Worm (Caenorhabditis elegans) whole organism, early embryonic: ENCODE data around the gene F20D6.5.

Experiments used
- B0310.2 ChIP-seq: sonication (generic microtip); optimal IDR thresholded peaks from 2 replicates; lab custom pipeline; 2016; ENCODE audit warnings: mild to moderate bottlenecking, missing genetic modification characterization, missing compliant biosample characterization
- ama-1 ChIP-seq: fragments of 150-350 bp; optimal IDR thresholded peaks from 2 replicates; lab custom pipeline; 2014
- ceh-13 ChIP-seq: fragments of 200-800 bp; sonication (Bioruptor generic); optimal IDR thresholded peaks from 2 replicates; lab custom pipeline; 2018; ENCODE audit warnings: mild to moderate bottlenecking, missing genetic modification characterization, missing compliant biosample characterization
- ceh-36 ChIP-seq: sonication (generic microtip); optimal IDR thresholded peaks from 2 replicates; lab custom pipeline; 2016; ENCODE audit warnings: missing genetic modification characterization, inconsistent platforms, missing compliant biosample characterization
- ets-7 ChIP-seq: sonication (generic microtip); optimal IDR thresholded peaks from 2 replicates; lab custom pipeline; 2016; ENCODE audit warnings: missing genotype, missing genetic modification characterization, missing compliant biosample characterization
- hnd-1 ChIP-seq: sonication (generic microtip); optimal IDR thresholded peaks from 2 replicates; lab custom pipeline; 2016; ENCODE audit warnings: missing genetic modification characterization, missing compliant biosample characterization
- tbx-37 ChIP-seq: fragments of 200-800 bp; sonication (Bioruptor generic); conservative IDR thresholded peaks from 2 replicates; pipeline ENCODE4 v1.3.6; 2022; ENCODE audit warnings: missing genetic modification reagents, missing genetic modification characterization, missing compliant biosample characterization
- tra-4 ChIP-seq: sonication (generic microtip); optimal IDR thresholded peaks from 2 replicates; lab custom pipeline; 2017; ENCODE audit warnings: missing genetic modification characterization, missing compliant biosample characterization

DNA sequence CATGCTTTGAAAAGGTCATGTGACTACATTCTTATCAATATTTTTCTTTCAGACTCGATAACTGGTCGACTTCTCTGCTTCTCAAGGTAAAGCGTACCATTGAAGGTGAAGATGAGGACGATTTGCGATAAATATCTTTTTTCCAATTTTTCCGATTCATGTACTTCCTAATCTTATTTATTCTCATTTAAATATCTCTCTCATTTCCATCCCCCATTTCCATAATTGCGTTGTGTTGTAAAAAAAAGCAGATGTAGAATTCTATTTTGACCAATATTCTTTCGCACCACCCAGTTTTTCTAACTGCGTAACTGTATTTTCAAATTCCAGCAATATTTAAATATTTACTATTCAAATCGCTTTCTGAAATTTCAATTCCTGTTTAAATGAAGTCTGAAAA is 28.8 kb upstream of the F20D6.5 start, which contains the start of gene D1014.4:
- TF ChIP-seq ama-1 (lab: Kevin White, UChicago) (no peak), tra-4 (no peak), tbx-37 (GFP tag; lab: Robert Waterston, UW) (no peak), hnd-1 (tag; lab: Kevin White, UChicago) (no peak), ceh-36 (tag; lab: Kevin White, UChicago) (no peak), ets-7 (tag; lab: Kevin White, UChicago) (no peak), ceh-13 (GFP tag; lab: Kevin White, UChicago) (no peak), B0310.2 (no peak)
